Fruit fly (Drosophila melanogaster) whole organism, embryonic: Measurements from ENCODE around the gene CG15548.

ENCODE experiments used
- Asciz ChIP-seq: fragments of 200-800 bp; sonication (Bioruptor generic); optimal IDR thresholded peaks from 2 replicates; lab custom pipeline; 2017; ENCODE audit warnings: missing biosample characterization, mild to moderate bottlenecking, missing genetic modification characterization, missing genetic modification reagents
- Atf-2 ChIP-seq: fragments of 200-800 bp; sonication (Bioruptor generic); optimal IDR thresholded peaks from 2 replicates; lab custom pipeline; 2016; ENCODE audit warnings: missing biosample characterization, missing genetic modification characterization
- Awh ChIP-seq: fragments of 200-800 bp; sonication (Bioruptor generic); IDR thresholded peaks from 2 replicates; pipeline ENCODE4, ENCODE4 v1.3.6; 2022; ENCODE audit warnings: missing biosample characterization, missing genetic modification characterization
- BtbVII ChIP-seq: fragments of 200-800 bp; sonication (Bioruptor generic); optimal IDR thresholded peaks from 3 replicates; lab custom pipeline; 2017; ENCODE audit warnings: missing biosample characterization, mild to moderate bottlenecking, missing genetic modification characterization
- CG12391 ChIP-seq: fragments of 200-800 bp; sonication (Bioruptor generic); optimal IDR thresholded peaks from 3 replicates; lab custom pipeline; 2018; ENCODE audit warnings: missing biosample characterization, mild to moderate bottlenecking, missing genetic modification characterization, moderate library complexity
- CG13287 ChIP-seq: fragments of 200-800 bp; sonication (Bioruptor generic); IDR thresholded peaks from 2 replicates; pipeline ENCODE4 v1.3.6; 2022; ENCODE audit warnings: missing biosample characterization, missing genetic modification characterization; ENCODE audit not compliant: partially characterized antibody
- CG15696 ChIP-seq: fragments of 200-800 bp; sonication (Bioruptor generic); optimal IDR thresholded peaks from 2 replicates; lab custom pipeline; 2019; ENCODE audit warnings: missing biosample characterization, mild to moderate bottlenecking, missing genetic modification characterization, moderate library complexity
- CG1603 ChIP-seq: fragments of 200-800 bp; sonication (Bioruptor generic); optimal IDR thresholded peaks from 2 replicates; lab custom pipeline; 2019; ENCODE audit warnings: missing biosample characterization, mild to moderate bottlenecking, missing genetic modification characterization, moderate library complexity
- CG17359 ChIP-seq: fragments of 200-800 bp; sonication (Bioruptor generic); optimal IDR thresholded peaks from 3 replicates; lab custom pipeline; 2018; ENCODE audit warnings: missing biosample characterization, mild to moderate bottlenecking, missing genetic modification characterization, moderate library complexity
- CG18262 ChIP-seq: fragments of 200-800 bp; optimal IDR thresholded peaks from 3 replicates; lab custom pipeline; 2019; ENCODE audit warnings: missing biosample characterization, mild to moderate bottlenecking, missing genetic modification characterization, moderate library complexity
- CG18599 ChIP-seq: fragments of 200-800 bp; sonication (Bioruptor generic); optimal IDR thresholded peaks from 3 replicates; lab custom pipeline; 2017; ENCODE audit warnings: missing biosample characterization, missing genetic modification characterization, mild to moderate bottlenecking, moderate library complexity, missing genetic modification reagents
- CG2678 ChIP-seq: fragments of 200-800 bp; sonication (Bioruptor generic); optimal IDR thresholded peaks from 3 replicates; lab custom pipeline; 2019; ENCODE audit warnings: missing biosample characterization, mild to moderate bottlenecking, missing genetic modification characterization, moderate library complexity
- CG31441 ChIP-seq: fragments of 200-800 bp; sonication (Bioruptor generic); IDR thresholded peaks from 2 replicates; pipeline ENCODE4 v1.3.6; 2022; ENCODE audit warnings: missing biosample characterization, missing genetic modification characterization
- CG3163 ChIP-seq: fragments of 200-800 bp; sonication (Bioruptor generic); optimal IDR thresholded peaks from 3 replicates; lab custom pipeline; 2016; ENCODE audit warnings: missing biosample characterization, missing genetic modification characterization
- CG33557 ChIP-seq: fragments of 200-800 bp; sonication (Bioruptor generic); optimal IDR thresholded peaks from 2 replicates; lab custom pipeline; 2019; ENCODE audit warnings: missing biosample characterization, mild to moderate bottlenecking, missing genetic modification characterization, moderate library complexity
- CG6765 ChIP-seq: fragments of 200-800 bp; sonication (Bioruptor generic); optimal IDR thresholded peaks from 3 replicates; lab custom pipeline; 2017; ENCODE audit warnings: missing biosample characterization, mild to moderate bottlenecking, missing genetic modification characterization
- CG6791 ChIP-seq: fragments of 200-800 bp; sonication (Bioruptor generic); IDR thresholded peaks from 3 replicates; pipeline ENCODE4 v1.3.6; 2022; ENCODE audit warnings: missing biosample characterization, missing genetic modification characterization; ENCODE audit not compliant: partially characterized antibody
- CG6813 ChIP-seq: fragments of 200-800 bp; sonication (Bioruptor generic); optimal IDR thresholded peaks from 2 replicates; lab custom pipeline; 2017; ENCODE audit warnings: missing biosample characterization, missing genetic modification characterization, mild to moderate bottlenecking, moderate library complexity, missing genetic modification reagents
- CG7745 ChIP-seq: fragments of 200-800 bp; sonication (Bioruptor generic); optimal IDR thresholded peaks from 2 replicates; lab custom pipeline; 2018; ENCODE audit warnings: missing biosample characterization, mild to moderate bottlenecking, missing genetic modification characterization, moderate library complexity
- CG8478 ChIP-seq: fragments of >200 bp; optimal IDR thresholded peaks from 2 replicates; lab custom pipeline; 2018
- D ChIP-seq, 2 experiments: fragments of 200-800 bp in 1 of 2; fragments of >200 bp in 1 of 2; sonication (Bioruptor generic) in 1 of 2; optimal IDR thresholded peaks; 2 replicates in 1 of 2; 3 replicates in 1 of 2; lab custom pipeline; 2017; ENCODE audit warnings: mild to moderate bottlenecking in 1 of 2, missing biosample characterization in 1 of 2, missing genetic modification characterization in 1 of 2, missing genetic modification reagents in 1 of 2
- Dfd ChIP-seq, 2 experiments: fragments of >200 bp; optimal IDR thresholded peaks; 2 replicates each; lab custom pipeline; 2017; ENCODE audit warnings: missing biosample characterization in 2 of 2, missing genetic modification characterization in 2 of 2
- Doc2 ChIP-seq: fragments of 200-800 bp; sonication (Bioruptor generic); IDR thresholded peaks from 2 replicates; pipeline ENCODE4 v1.3.6; 2022; ENCODE audit warnings: missing biosample characterization, missing genetic modification characterization
- Ets65A ChIP-seq: fragments of 200-800 bp; sonication (Bioruptor generic); peaks from one replicate; lab custom pipeline; 2016; ENCODE audit warnings: missing biosample characterization, missing genetic modification characterization
- Hey ChIP-seq: fragments of 200-800 bp; sonication (Bioruptor generic); optimal IDR thresholded peaks from 3 replicates; lab custom pipeline; 2018; ENCODE audit warnings: missing biosample characterization, mild to moderate bottlenecking, missing genetic modification characterization
- Kr ChIP-seq: fragments of 200-800 bp; sonication (Bioruptor generic); optimal IDR thresholded peaks from 2 replicates; lab custom pipeline; 2017; ENCODE audit warnings: missing biosample characterization, mild to moderate bottlenecking, missing genetic modification characterization
- Med ChIP-seq: fragments of 200-800 bp; sonication (Bioruptor generic); peaks from one replicate; lab custom pipeline; 2016; ENCODE audit warnings: missing biosample characterization, missing genetic modification characterization, mild to moderate bottlenecking, inconsistent platforms, moderate library complexity
- Nf-YB ChIP-seq: fragments of 200-800 bp; sonication (Bioruptor generic); optimal IDR thresholded peaks from 3 replicates; lab custom pipeline; 2019; ENCODE audit warnings: missing biosample characterization, mild to moderate bottlenecking, missing genetic modification characterization, moderate library complexity
- Pdp1 ChIP-seq, 2 experiments: fragments of 200-800 bp; sonication (Bioruptor generic); optimal IDR thresholded peaks; 3 replicates each; lab custom pipeline; 2016; ENCODE audit warnings: missing biosample characterization in 2 of 2, missing genetic modification characterization in 2 of 2, mild to moderate bottlenecking in 1 of 2, moderate library complexity in 1 of 2
- Ravus ChIP-seq: fragments of 200-800 bp; sonication (Bioruptor generic); IDR thresholded peaks from 2 replicates; pipeline ENCODE4 v1.3.6; 2022; ENCODE audit warnings: missing biosample characterization, missing genetic modification characterization
- Sin3A ChIP-seq: fragments of >200 bp; optimal IDR thresholded peaks from 2 replicates; lab custom pipeline; 2018
- Six4 ChIP-seq: fragments of 200-800 bp; sonication (Bioruptor generic); optimal IDR thresholded peaks from 2 replicates; lab custom pipeline; 2016; ENCODE audit warnings: missing biosample characterization, missing genetic modification characterization
- Sox100B ChIP-seq: fragments of 200-800 bp; sonication (Bioruptor generic); optimal IDR thresholded peaks from 3 replicates; lab custom pipeline; 2018; ENCODE audit warnings: missing biosample characterization, mild to moderate bottlenecking, missing genetic modification characterization
- Ssrp ChIP-seq: fragments of 200-800 bp; sonication (Bioruptor generic); optimal IDR thresholded peaks from 2 replicates; lab custom pipeline; 2018; ENCODE audit warnings: missing biosample characterization, mild to moderate bottlenecking, missing genetic modification characterization, moderate library complexity
- ase ChIP-seq: fragments of 200-800 bp; sonication (Bioruptor generic); IDR thresholded peaks from 3 replicates; pipeline ENCODE4 v1.3.6; 2022; ENCODE audit warnings: missing biosample characterization, missing genetic modification characterization
- bab2 ChIP-seq: fragments of 200-800 bp; sonication (Bioruptor generic); optimal IDR thresholded peaks from 2 replicates; lab custom pipeline; 2016; ENCODE audit warnings: missing biosample characterization, missing genetic modification characterization
- bsh ChIP-seq, 2 experiments: fragments of 200-800 bp; sonication (Bioruptor generic); optimal IDR thresholded peaks; 2 replicates each; lab custom pipeline; 2017 to 2018; ENCODE audit warnings: mild to moderate bottlenecking in 2 of 2, missing biosample characterization in 2 of 2, missing genetic modification characterization in 2 of 2, moderate library complexity in 1 of 2
- chif ChIP-seq, 2 experiments: fragments of 200-800 bp; sonication (Bioruptor generic); optimal IDR thresholded peaks; 3 replicates each; lab custom pipeline; 2016; ENCODE audit warnings: missing biosample characterization in 2 of 2, missing genetic modification characterization in 2 of 2
- ci ChIP-seq: fragments of 200-800 bp; sonication (Bioruptor generic); IDR thresholded peaks from 3 replicates; pipeline ENCODE4 v1.3.6; 2022; ENCODE audit warnings: missing biosample characterization, missing genetic modification characterization
- crol ChIP-seq: fragments of 200-800 bp; sonication (Bioruptor generic); IDR thresholded peaks from 2 replicates; pipeline ENCODE4 v1.3.6; 2022; ENCODE audit warnings: missing biosample characterization, missing genetic modification characterization
- gro ChIP-seq: fragments of 200-800 bp; sonication (Bioruptor generic); optimal IDR thresholded peaks from 2 replicates; lab custom pipeline; 2016; ENCODE audit warnings: missing biosample characterization, missing genetic modification characterization
- gsb-n ChIP-seq: fragments of 200-800 bp; sonication (Bioruptor generic); optimal IDR thresholded peaks from 3 replicates; lab custom pipeline; 2018; ENCODE audit warnings: missing biosample characterization, mild to moderate bottlenecking, missing genetic modification characterization
- her ChIP-seq: fragments of 200-800 bp; sonication (Bioruptor generic); optimal IDR thresholded peaks from 2 replicates; lab custom pipeline; 2016; ENCODE audit warnings: missing biosample characterization, missing genetic modification characterization
- jing ChIP-seq: fragments of 200-800 bp; sonication (Bioruptor generic); optimal IDR thresholded peaks from 2 replicates; lab custom pipeline; 2018; ENCODE audit warnings: missing biosample characterization, mild to moderate bottlenecking, missing genetic modification characterization
- onecut ChIP-seq: fragments of 200-800 bp; sonication (Bioruptor generic); IDR thresholded peaks from 2 replicates; pipeline ENCODE4 v1.3.6; 2022; ENCODE audit warnings: missing biosample characterization, missing genetic modification characterization
- sens ChIP-seq: fragments of 200-800 bp; sonication (Bioruptor generic); peaks from one replicate; lab custom pipeline; 2016; ENCODE audit warnings: missing biosample characterization, missing genetic modification characterization
- sens-2 ChIP-seq: fragments of 200-800 bp; sonication (Bioruptor generic); IDR thresholded peaks from 2 replicates; pipeline ENCODE4 v1.3.6; 2022; ENCODE audit warnings: missing biosample characterization, missing genetic modification characterization
- seq ChIP-seq: fragments of 200-800 bp; sonication (Bioruptor generic); IDR thresholded peaks from 2 replicates; pipeline ENCODE4 v1.3.6; 2022; ENCODE audit warnings: missing biosample characterization, missing genetic modification characterization
- stc ChIP-seq: fragments of 200-800 bp; sonication (Bioruptor generic); IDR thresholded peaks from 2 replicates; pipeline ENCODE4 v1.3.6; 2022; ENCODE audit warnings: missing biosample characterization, missing genetic modification characterization
- tap ChIP-seq: fragments of 200-800 bp; optimal IDR thresholded peaks from 3 replicates; lab custom pipeline; 2019; ENCODE audit warnings: missing biosample characterization, mild to moderate bottlenecking, missing genetic modification characterization, moderate library complexity

CG15548 gene

dm6 chr3R:30932092-30932491 is 27.4 kb upstream of the CG15548 start (continued):
- peak; percentile 6 for TF ChIP-seq Sox100B
- TF ChIP-seq CG33557 (GFP tag; lab: Kevin White, UChicago), result peak; percentile 6
- peak; percentile 32 for TF ChIP-seq bab2 (GFP tag; lab: Kevin White, UChicago)
- no peak for TF ChIP-seq Ravus (GFP tag; lab: Robert Waterston, UW)
- TF ChIP-seq chif (GFP tag; optimal IDR thresholded peaks at IDR 0.05; lab: Kevin White, UChicago), result peak in 1 of 2 experiments; percentile 12
- no peak for TF ChIP-seq CG31441
- TF ChIP-seq Med (GFP tag; lab: Kevin White, UChicago), result peak; percentile 63
- no peak for TF ChIP-seq CG6791
- TF ChIP-seq gro (GFP tag; lab: Kevin White, UChicago), result no peak
- TF ChIP-seq ci (GFP tag; lab: Robert Waterston, UW), result 0 out of 3 replicates have a peak, but pooled peaks have one; percentile 25
- TF ChIP-seq Nf-YB (GFP tag; lab: Kevin White, UChicago), result peak; percentile 50
- peak; percentile 38; the same call in 1 of the 2 replicates for TF ChIP-seq Awh
- peak; percentile 12 for TF ChIP-seq CG17359 (tag; lab: Kevin White, UChicago)
- TF ChIP-seq Ets65A (GFP tag; lab: Kevin White, UChicago), result peak; percentile 20
- no peak for TF ChIP-seq CG7745
- TF ChIP-seq CG1603 (tag; lab: Kevin White, UChicago), result peak; percentile 22
- no peak for TF ChIP-seq CG13287 (GFP tag; lab: Robert Waterston, UW)
- TF ChIP-seq CG18262 (tag; lab: Kevin White, UChicago), result no peak
- TF ChIP-seq CG3163, result no peak
- TF ChIP-seq CG2678 (tag; lab: Kevin White, UChicago), result peak; percentile 22
- no peak for TF ChIP-seq Sin3A (lab: Kevin White, UChicago)
- peak; percentile 73 for TF ChIP-seq sens
- TF ChIP-seq Atf-2 (GFP tag; lab: Kevin White, UChicago), result no peak
- TF ChIP-seq Pdp1 (GFP tag; optimal IDR thresholded peaks at IDR 0.05; lab: Kevin White, UChicago), result no peak
- TF ChIP-seq jing (GFP tag; lab: Kevin White, UChicago), result no peak
- peak; percentile 37 for TF ChIP-seq CG15696 (tag; lab: Kevin White, UChicago)
- TF ChIP-seq seq (GFP tag; lab: Robert Waterston, UW), result 0 out of 2 replicates have a peak, but pooled peaks have one; percentile 15
- TF ChIP-seq Hey (tag; lab: Kevin White, UChicago), result no peak
- no peak for TF ChIP-seq D (optimal IDR thresholded peaks at IDR 0.05; lab: Kevin White, UChicago)
- TF ChIP-seq D (GFP tag; optimal IDR thresholded peaks at IDR 0.05; lab: Kevin White, UChicago), result peak; percentile 8
- peak in 1 of 2 experiments; percentile 8 for TF ChIP-seq bsh (GFP tag; optimal IDR thresholded peaks at IDR 0.05; lab: Kevin White, UChicago)

DNA sequence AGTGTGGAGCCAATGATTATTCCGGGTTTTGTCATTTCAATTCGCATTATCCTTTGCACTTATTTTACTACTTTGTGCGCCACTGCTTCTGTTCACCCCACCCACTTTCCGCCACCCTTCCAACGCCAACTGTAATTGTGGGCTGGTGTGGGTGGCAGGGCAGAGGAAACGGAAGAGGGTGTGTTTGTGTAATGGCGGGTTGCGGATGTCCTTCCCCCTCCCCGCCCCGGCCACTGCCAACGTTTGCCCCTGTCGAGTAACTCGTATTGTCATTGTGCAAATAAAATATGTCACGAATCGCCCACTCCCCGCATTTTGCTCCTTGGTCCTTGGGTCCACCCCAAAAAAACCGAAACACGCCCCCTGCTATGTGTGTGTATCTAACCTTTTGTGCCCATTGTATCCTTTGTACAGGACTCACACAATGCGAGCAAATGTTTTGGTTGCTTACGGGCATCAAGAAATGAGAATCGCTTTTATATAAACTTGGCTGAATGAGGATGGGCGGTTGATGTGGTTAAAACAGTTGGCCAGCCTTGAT is 25.5 kb upstream of the CG15548 start:
- peak; percentile 47 for TF ChIP-seq tap (tag; lab: Kevin White, UChicago)
- TF ChIP-seq Asciz (GFP tag; lab: Kevin White, UChicago), result no peak
- TF ChIP-seq Ssrp (tag; lab: Kevin White, UChicago), result no peak
- no peak for TF ChIP-seq Doc2 (GFP tag; lab: Robert Waterston, UW)
- TF ChIP-seq BtbVII (GFP tag; lab: Kevin White, UChicago), result peak; percentile 2
- TF ChIP-seq CG8478, result peak; percentile 19
- no peak for TF ChIP-seq sens-2 (GFP tag; lab: Robert Waterston, UW)
- no peak for TF ChIP-seq Dfd (GFP tag; optimal IDR thresholded peaks at IDR 0.05; lab: Kevin White, UChicago)
- peak; percentile 3 for TF ChIP-seq CG6765 (GFP tag; lab: Kevin White, UChicago)
- TF ChIP-seq Six4, result no peak
- TF ChIP-seq stc, result no peak
- TF ChIP-seq ase (GFP tag; lab: Robert Waterston, UW), result 0 out of 3 replicates have a peak, but pooled peaks have one; percentile 23
- TF ChIP-seq CG6813 (GFP tag; lab: Kevin White, UChicago), result peak; percentile 31
- peak; percentile 54 for TF ChIP-seq Hey (tag; lab: Kevin White, UChicago)
- TF ChIP-seq her (GFP tag; lab: Kevin White, UChicago), result no peak
- no peak for TF ChIP-seq CG12391 (tag; lab: Kevin White, UChicago)
- peak; percentile 95 for TF ChIP-seq crol
- TF ChIP-seq CG18599 (GFP tag; lab: Kevin White, UChicago), result peak; percentile 27
- TF ChIP-seq Kr (GFP tag; lab: Kevin White, UChicago), result no peak
- TF ChIP-seq gsb-n, result no peak
- TF ChIP-seq onecut (GFP tag; lab: Robert Waterston, UW), result peak; percentile 41; the same call in 1 of the 2 replicates
